Fruit fly (Drosophila melanogaster) whole organism: ENCODE results near the gene CG7857.

Experiments
- CG8478 ChIP-seq: fragments of >200 bp; optimal IDR thresholded peaks from 2 replicates; lab custom pipeline; 2018; ENCODE audit warnings: inconsistent platforms
- EcR ChIP-seq, 2 experiments: fragments of >200 bp; optimal IDR thresholded peaks; 2 replicates each; lab custom pipeline; 2017; ENCODE audit warnings: missing biosample characterization in 2 of 2, missing genetic modification characterization in 2 of 2, missing genetic modification reagents in 2 of 2
- psq ChIP-seq: fragments of >200 bp; optimal IDR thresholded peaks from 2 replicates; lab custom pipeline; 2017

- TF ChIP-seq psq (no peak), CG8478 (no peak), EcR (GFP tag; optimal IDR thresholded peaks at IDR 0.05; lab: Kevin White, UChicago) (no peak)
Observed at dm6 chr3L:15533402-15534129, 28.9 kb upstream of the CG7857 start.
